Worm (Caenorhabditis elegans) whole organism, mixed stage, embryonic: ENCODE measurements around the gene F08C6.5.

Experiments
- bed-3 ChIP-seq: fragments of 200-800 bp; sonication (Bioruptor generic); optimal IDR thresholded peaks from 3 replicates; lab custom pipeline; 2018; ENCODE audit warnings: mild to moderate bottlenecking, missing genetic modification characterization, moderate library complexity, missing compliant biosample characterization
- blmp-1 ChIP-seq: fragments of 150-350 bp; optimal IDR thresholded peaks from 2 replicates; lab custom pipeline; 2014; ENCODE audit warnings: missing biosample characterization, missing genetic modification characterization
- ceh-39 ChIP-seq: fragments of 150-350 bp; optimal IDR thresholded peaks from 2 replicates; lab custom pipeline; 2014; ENCODE audit warnings: missing biosample characterization, missing genetic modification characterization
- ceh-43 ChIP-seq: fragments of 200-800 bp; sonication (Bioruptor generic); optimal IDR thresholded peaks from 2 replicates; lab custom pipeline; 2018; ENCODE audit warnings: mild to moderate bottlenecking, missing genetic modification characterization, moderate library complexity, missing compliant biosample characterization
- ceh-83 ChIP-seq: fragments of 200-800 bp; sonication (Bioruptor generic); optimal IDR thresholded peaks from 2 replicates; lab custom pipeline; 2018; ENCODE audit warnings: mild to moderate bottlenecking, missing genetic modification characterization, missing compliant biosample characterization
- ces-1 ChIP-seq: fragments of 150-350 bp; optimal IDR thresholded peaks from 2 replicates; lab custom pipeline; 2014; ENCODE audit warnings: missing biosample characterization, missing genetic modification reagents, missing genetic modification characterization
- cnd-1 ChIP-seq: fragments of 200-800 bp; sonication (Bioruptor generic); optimal IDR thresholded peaks from 2 replicates; lab custom pipeline; 2018; ENCODE audit warnings: mild to moderate bottlenecking, missing genetic modification characterization, missing compliant biosample characterization
- drap-1 ChIP-seq: fragments of 200-800 bp; sonication (Bioruptor generic); optimal IDR thresholded peaks from 3 replicates; lab custom pipeline; 2018; ENCODE audit warnings: mild to moderate bottlenecking, missing genetic modification characterization, missing compliant biosample characterization
- elt-3 ChIP-seq: fragments of 150-350 bp; optimal IDR thresholded peaks from 2 replicates; lab custom pipeline; 2014; ENCODE audit warnings: missing biosample characterization, missing genetic modification characterization
- flh-1 ChIP-seq: fragments of 200-800 bp; sonication (Bioruptor generic); optimal IDR thresholded peaks from 2 replicates; lab custom pipeline; 2018; ENCODE audit warnings: mild to moderate bottlenecking, missing genetic modification characterization, moderate library complexity, missing compliant biosample characterization
- ham-2 ChIP-seq: fragments of 200-800 bp; sonication (Bioruptor generic); optimal IDR thresholded peaks from 2 replicates; lab custom pipeline; 2018; ENCODE audit warnings: mild to moderate bottlenecking, missing genetic modification characterization, missing compliant biosample characterization
- hlh-1 ChIP-seq: fragments of 150-350 bp; optimal IDR thresholded peaks from 2 replicates; lab custom pipeline; 2014; ENCODE audit warnings: missing biosample characterization, missing genetic modification reagents, missing genetic modification characterization
- lin-13 ChIP-seq: fragments of 150-350 bp; optimal IDR thresholded peaks from 2 replicates; lab custom pipeline; 2014; ENCODE audit warnings: missing biosample characterization, missing genetic modification characterization
- lsy-2 ChIP-seq: fragments of 150-350 bp; optimal IDR thresholded peaks from 2 replicates; lab custom pipeline; 2014; ENCODE audit warnings: missing biosample characterization, missing genetic modification characterization
- mab-5 ChIP-seq: fragments of 150-350 bp; optimal IDR thresholded peaks from 2 replicates; lab custom pipeline; 2014; ENCODE audit warnings: missing biosample characterization, missing genetic modification characterization
- mep-1 ChIP-seq: fragments of 150-350 bp; optimal IDR thresholded peaks from 2 replicates; lab custom pipeline; 2017; ENCODE audit warnings: missing biosample characterization, missing genetic modification reagents, missing genetic modification characterization, inconsistent platforms
- mls-2 ChIP-seq: sonication (generic microtip); optimal IDR thresholded peaks from 2 replicates; lab custom pipeline; 2016; ENCODE audit warnings: mild to moderate bottlenecking, missing genetic modification characterization, moderate library complexity, missing compliant biosample characterization
- nhr-12 ChIP-seq: fragments of 150-350 bp; optimal IDR thresholded peaks from 2 replicates; lab custom pipeline; 2014; ENCODE audit warnings: missing biosample characterization, missing genetic modification characterization
- nhr-2 ChIP-seq: fragments of 150-350 bp; optimal IDR thresholded peaks from 2 replicates; lab custom pipeline; 2014; ENCODE audit warnings: missing biosample characterization, missing genetic modification characterization
- nhr-237 ChIP-seq: fragments of 150-350 bp; optimal IDR thresholded peaks from 2 replicates; lab custom pipeline; 2014; ENCODE audit warnings: missing biosample characterization, missing genetic modification characterization
- nhr-28 ChIP-seq: fragments of 150-350 bp; optimal IDR thresholded peaks from 2 replicates; lab custom pipeline; 2014; ENCODE audit warnings: missing biosample characterization, missing genetic modification characterization
- nhr-76 ChIP-seq: sonication (generic microtip); optimal IDR thresholded peaks from 2 replicates; lab custom pipeline; 2017; ENCODE audit warnings: missing biosample characterization, missing genetic modification characterization
- pha-4 ChIP-seq: fragments of 150-350 bp; optimal IDR thresholded peaks from 2 replicates; lab custom pipeline; 2018; ENCODE audit warnings: missing biosample characterization, missing genetic modification reagents, missing genetic modification characterization
- sem-2 ChIP-seq: fragments of 200-800 bp; sonication (Bioruptor generic); optimal IDR thresholded peaks from 2 replicates; lab custom pipeline; 2018; ENCODE audit warnings: mild to moderate bottlenecking, missing genetic modification characterization, missing compliant biosample characterization
- snpc-4 ChIP-seq: fragments of 150-350 bp; optimal IDR thresholded peaks from 2 replicates; lab custom pipeline; 2014; ENCODE audit warnings: missing biosample characterization, missing genetic modification characterization
- sptf-1 ChIP-seq: sonication (generic microtip); optimal IDR thresholded peaks from 2 replicates; lab custom pipeline; 2017; ENCODE audit warnings: mild to moderate bottlenecking, missing genetic modification characterization, moderate library complexity, missing compliant biosample characterization
- tbx-8 ChIP-seq: fragments of 200-800 bp; sonication (Bioruptor generic); optimal IDR thresholded peaks from 2 replicates; lab custom pipeline; 2018; ENCODE audit warnings: mild to moderate bottlenecking, missing genetic modification characterization, moderate library complexity, missing compliant biosample characterization
- unc-120 ChIP-seq: sonication (generic microtip); optimal IDR thresholded peaks from 2 replicates; lab custom pipeline; 2017; ENCODE audit warnings: missing genetic modification characterization, missing compliant biosample characterization; ENCODE audit not compliant: poor library complexity, severe bottlenecking
- unc-39 ChIP-seq: fragments of 150-350 bp; optimal IDR thresholded peaks from 2 replicates; lab custom pipeline; 2014; ENCODE audit warnings: missing biosample characterization, missing genetic modification characterization
- zip-8 ChIP-seq: fragments of 150-350 bp; optimal IDR thresholded peaks from 2 replicates; lab custom pipeline; 2014; ENCODE audit warnings: missing biosample characterization, missing genetic modification characterization
- ztf-11 ChIP-seq: fragments of 150-350 bp; optimal IDR thresholded peaks from 2 replicates; lab custom pipeline; 2014; ENCODE audit warnings: missing biosample characterization, missing genetic modification characterization

F08C6.5 gene

ce11 chrX:7578308-7578707 is 19.1 kb downstream of the F08C6.5 start:
- TF ChIP-seq ceh-83 (no peak), mep-1 (tag; lab: Kevin White, UChicago) (no peak), mls-2 (no peak), ceh-43 (no peak), zip-8 (tag; lab: Kevin White, UChicago) (no peak), hlh-1 (tag; lab: Kevin White, UChicago) (no peak), ces-1 (GFP tag; lab: Kevin White, UChicago) (no peak), unc-120 (tag; lab: Kevin White, UChicago) (no peak), lsy-2 (no peak), bed-3 (GFP tag; lab: Kevin White, UChicago) (no peak), elt-3 (tag; lab: Kevin White, UChicago) (no peak), pha-4 (tag; lab: Kevin White, UChicago) (no peak)
- TF ChIP-seq, all 35 proteins: peak for 0

ce11 chrX:7582223-7582622 is 23.0 kb downstream of the F08C6.5 start:
- no peak for TF ChIP-seq ham-2
- TF ChIP-seq unc-120 (tag; lab: Kevin White, UChicago): no peak
- TF ChIP-seq mep-1 (tag; lab: Kevin White, UChicago): no peak
- TF ChIP-seq ces-1 (GFP tag; lab: Kevin White, UChicago): no peak
- TF ChIP-seq sptf-1: no peak
- no peak for TF ChIP-seq unc-39
- no peak for TF ChIP-seq drap-1 (GFP tag; lab: Kevin White, UChicago)
- no peak for TF ChIP-seq lsy-2
- TF ChIP-seq pha-4 (tag; lab: Kevin White, UChicago): no peak
- no peak for TF ChIP-seq nhr-76
- no peak for TF ChIP-seq cnd-1 (tag; lab: Kevin White, UChicago)
- no peak for TF ChIP-seq nhr-237 (tag; lab: Kevin White, UChicago)
- no peak for TF ChIP-seq ceh-39 (tag; lab: Kevin White, UChicago)
- TF ChIP-seq nhr-28 (tag; lab: Kevin White, UChicago): no peak
- TF ChIP-seq blmp-1 (tag; lab: Kevin White, UChicago): no peak
- no peak for TF ChIP-seq ceh-43
- no peak for TF ChIP-seq nhr-2

- TF ChIP-seq snpc-4 (no peak), mep-1 (tag; lab: Kevin White, UChicago) (no peak), elt-3 (tag; lab: Kevin White, UChicago) (no peak), blmp-1 (tag; lab: Kevin White, UChicago) (no peak), cnd-1 (tag; lab: Kevin White, UChicago) (no peak), pha-4 (tag; lab: Kevin White, UChicago) (no peak), lsy-2 (no peak), mab-5 (tag; lab: Kevin White, UChicago) (no peak), drap-1 (GFP tag; lab: Kevin White, UChicago) (no peak), zip-8 (tag; lab: Kevin White, UChicago) (no peak), tbx-8 (GFP tag; lab: Kevin White, UChicago) (no peak), lin-13 (tag; lab: Kevin White, UChicago) (no peak), ztf-11 (tag; lab: Kevin White, UChicago) (no peak), sem-2 (GFP tag; lab: Kevin White, UChicago) (no peak), sptf-1 (no peak), nhr-12 (tag; lab: Kevin White, UChicago) (no peak), unc-120 (tag; lab: Kevin White, UChicago) (no peak), nhr-76 (no peak)
- TF ChIP-seq, all 35 proteins: peak for 0
Observed at ce11 chrX:7583930-7584329, 24.7 kb downstream of the F08C6.5 start.

- no peak for TF ChIP-seq ces-1 (GFP tag; lab: Kevin White, UChicago)
- TF ChIP-seq blmp-1 (tag; lab: Kevin White, UChicago): no peak
- no peak for TF ChIP-seq zip-8 (tag; lab: Kevin White, UChicago)
- TF ChIP-seq unc-120 (tag; lab: Kevin White, UChicago): no peak
- TF ChIP-seq sem-2 (GFP tag; lab: Kevin White, UChicago): no peak
- no peak for TF ChIP-seq flh-1 (GFP tag; lab: Kevin White, UChicago)
- no peak for TF ChIP-seq bed-3 (GFP tag; lab: Kevin White, UChicago)
Observed at ce11 chrX:7585610-7586259, 26.5 kb downstream of the F08C6.5 start, which contains the start of gene adt-2. adt-2 (plus strand) TSS chrX:7586209.
